Fruit fly (Drosophila melanogaster) whole organism, prepupa: ENCODE results near the gene CG2652.

Source experiments
- CG10669 ChIP-seq: fragments of 200-800 bp; sonication (Bioruptor generic); optimal IDR thresholded peaks from 3 replicates; lab custom pipeline; 2018; ENCODE audit warnings: missing biosample characterization, mild to moderate bottlenecking, missing genetic modification characterization, moderate library complexity
- CG11762 ChIP-seq: fragments of 200-800 bp; sonication (Bioruptor generic); optimal IDR thresholded peaks from 3 replicates; lab custom pipeline; 2016; ENCODE audit warnings: missing biosample characterization, missing genetic modification characterization; ENCODE audit not compliant: insufficient read depth
- CG11902 ChIP-seq: fragments of 200-800 bp; sonication (Bioruptor generic); optimal IDR thresholded peaks from 3 replicates; lab custom pipeline; 2016; ENCODE audit warnings: missing biosample characterization, missing genetic modification characterization
- CG3032 ChIP-seq: fragments of 200-800 bp; optimal IDR thresholded peaks from 2 replicates; lab custom pipeline; 2019; ENCODE audit warnings: missing biosample characterization, mild to moderate bottlenecking, missing genetic modification characterization, moderate library complexity
- CG31627 ChIP-seq: fragments of 200-800 bp; sonication (Bioruptor generic); optimal IDR thresholded peaks from 3 replicates; lab custom pipeline; 2016; ENCODE audit warnings: missing biosample characterization, missing genetic modification characterization
- CG32006 ChIP-seq: fragments of 200-800 bp; sonication (Bioruptor generic); optimal IDR thresholded peaks from 3 replicates; lab custom pipeline; 2017; ENCODE audit warnings: missing biosample characterization, mild to moderate bottlenecking, missing genetic modification characterization
- CG34406 ChIP-seq: fragments of 200-800 bp; sonication (Bioruptor generic); optimal IDR thresholded peaks from 3 replicates; lab custom pipeline; 2016; ENCODE audit warnings: missing biosample characterization, missing genetic modification characterization
- CG4318 ChIP-seq: fragments of 200-800 bp; sonication (Bioruptor generic); optimal IDR thresholded peaks from 3 replicates; lab custom pipeline; 2017; ENCODE audit warnings: missing biosample characterization, mild to moderate bottlenecking, missing genetic modification characterization
- CG6163 ChIP-seq: fragments of 200-800 bp; sonication (Bioruptor generic); IDR thresholded peaks from 3 replicates; pipeline ENCODE4 v1.3.6; 2022; ENCODE audit warnings: missing biosample characterization, missing genetic modification characterization
- CG6276 ChIP-seq: fragments of 200-800 bp; sonication (Bioruptor generic); optimal IDR thresholded peaks from 2 replicates; lab custom pipeline; 2017; ENCODE audit warnings: missing biosample characterization, mild to moderate bottlenecking, missing genetic modification characterization
- CG6792 ChIP-seq: fragments of 200-800 bp; sonication (Bioruptor generic); optimal IDR thresholded peaks from 3 replicates; lab custom pipeline; 2016; ENCODE audit warnings: missing biosample characterization, missing genetic modification characterization
- CG6808 ChIP-seq: fragments of 200-800 bp; sonication (Bioruptor generic); optimal IDR thresholded peaks from 3 replicates; lab custom pipeline; 2017; ENCODE audit warnings: missing biosample characterization, missing genetic modification characterization, mild to moderate bottlenecking, moderate library complexity, missing genetic modification reagents
- CG6854 ChIP-seq: fragments of 200-800 bp; sonication (Bioruptor generic); optimal IDR thresholded peaks from 2 replicates; lab custom pipeline; 2017; ENCODE audit warnings: missing biosample characterization, mild to moderate bottlenecking, missing genetic modification characterization
- CG7368 ChIP-seq: fragments of 200-800 bp; sonication (Bioruptor generic); optimal IDR thresholded peaks from 3 replicates; lab custom pipeline; 2016; ENCODE audit warnings: missing biosample characterization, missing genetic modification characterization
- CG8119 ChIP-seq: fragments of 200-800 bp; sonication (Bioruptor generic); IDR thresholded peaks from 3 replicates; pipeline ENCODE4 v1.3.6; 2022; ENCODE audit warnings: missing biosample characterization, missing genetic modification characterization
- CG8319 ChIP-seq: fragments of 200-800 bp; sonication (Bioruptor generic); optimal IDR thresholded peaks from 3 replicates; lab custom pipeline; 2016; ENCODE audit warnings: missing biosample characterization, missing genetic modification characterization
- CG9139 ChIP-seq: fragments of 200-800 bp; sonication (Bioruptor generic); optimal IDR thresholded peaks from 3 replicates; lab custom pipeline; 2017; ENCODE audit warnings: missing biosample characterization, mild to moderate bottlenecking, missing genetic modification characterization
- Eip75B ChIP-seq: fragments of 200-800 bp; sonication (Bioruptor generic); optimal IDR thresholded peaks from 3 replicates; lab custom pipeline; 2016; ENCODE audit warnings: missing biosample characterization, missing genetic modification characterization
- Eip78C ChIP-seq: fragments of 200-800 bp; sonication (Bioruptor generic); peaks from one replicate; lab custom pipeline; 2016; ENCODE audit warnings: missing biosample characterization, missing genetic modification characterization
- Eip93F ChIP-seq: fragments of 200-800 bp; sonication (Bioruptor generic); optimal IDR thresholded peaks from 2 replicates; lab custom pipeline; 2016; ENCODE audit warnings: missing biosample characterization, mild to moderate bottlenecking, missing genetic modification characterization
- Gug ChIP-seq: fragments of 200-800 bp; sonication (Bioruptor generic); IDR thresholded peaks from 2 replicates; pipeline ENCODE4 v1.3.6; 2022; ENCODE audit warnings: missing biosample characterization, missing genetic modification characterization
- Hr38 ChIP-seq: sonication (Bioruptor generic); optimal IDR thresholded peaks from 2 replicates; lab custom pipeline; 2016; ENCODE audit warnings: missing biosample characterization, missing genetic modification characterization
- Hr4 ChIP-seq: fragments of 200-800 bp; sonication (Bioruptor generic); optimal IDR thresholded peaks from 3 replicates; lab custom pipeline; 2016; ENCODE audit warnings: missing biosample characterization, missing genetic modification characterization
- Met ChIP-seq: fragments of 200-800 bp; sonication (Bioruptor generic); optimal IDR thresholded peaks from 3 replicates; lab custom pipeline; 2016; ENCODE audit warnings: missing biosample characterization, missing genetic modification characterization
- Smox ChIP-seq: fragments of 200-800 bp; sonication (Bioruptor generic); optimal IDR thresholded peaks from 3 replicates; lab custom pipeline; 2016; ENCODE audit warnings: missing biosample characterization, missing genetic modification characterization
- Sox102F ChIP-seq: fragments of 200-800 bp; sonication (Bioruptor generic); optimal IDR thresholded peaks from 2 replicates; lab custom pipeline; 2016; ENCODE audit warnings: missing biosample characterization, mild to moderate bottlenecking, missing genetic modification characterization
- Sox14 ChIP-seq: fragments of 200-800 bp; sonication (Bioruptor generic); optimal IDR thresholded peaks from 3 replicates; lab custom pipeline; 2016; ENCODE audit warnings: missing biosample characterization, missing genetic modification characterization
- achi ChIP-seq: fragments of 200-800 bp; sonication (Bioruptor generic); optimal IDR thresholded peaks from 3 replicates; lab custom pipeline; 2016; ENCODE audit warnings: missing biosample characterization, missing genetic modification characterization
- acj6 ChIP-seq: fragments of 200-800 bp; sonication (Bioruptor generic); optimal IDR thresholded peaks from 3 replicates; lab custom pipeline; 2016; ENCODE audit warnings: missing biosample characterization, missing genetic modification characterization
- cyc ChIP-seq: fragments of 200-800 bp; sonication (Bioruptor generic); optimal IDR thresholded peaks from 3 replicates; lab custom pipeline; 2016; ENCODE audit warnings: missing biosample characterization, missing genetic modification characterization
- dac ChIP-seq: fragments of 200-800 bp; sonication (Bioruptor generic); optimal IDR thresholded peaks from 2 replicates; lab custom pipeline; 2017; ENCODE audit warnings: missing biosample characterization, mild to moderate bottlenecking, missing genetic modification characterization
- dsx ChIP-seq: fragments of 200-800 bp; optimal IDR thresholded peaks from 3 replicates; lab custom pipeline; 2019; ENCODE audit warnings: missing biosample characterization, mild to moderate bottlenecking, missing genetic modification characterization, moderate library complexity; ENCODE audit not compliant: poor library complexity, severe bottlenecking
- eg ChIP-seq: fragments of 200-800 bp; sonication (Bioruptor generic); IDR thresholded peaks from 3 replicates; pipeline ENCODE4 v1.3.6; 2022; ENCODE audit warnings: missing biosample characterization, missing genetic modification characterization
- fd85E ChIP-seq: fragments of 200-800 bp; sonication (Bioruptor generic); optimal IDR thresholded peaks from 3 replicates; lab custom pipeline; 2016; ENCODE audit warnings: missing biosample characterization, missing genetic modification characterization
- fkh ChIP-seq: fragments of 200-800 bp; sonication (Bioruptor generic); optimal IDR thresholded peaks from 3 replicates; lab custom pipeline; 2017; ENCODE audit warnings: missing biosample characterization, mild to moderate bottlenecking, missing genetic modification characterization, moderate library complexity
- lz ChIP-seq: fragments of 200-800 bp; sonication (Bioruptor generic); optimal IDR thresholded peaks from 3 replicates; lab custom pipeline; 2016; ENCODE audit warnings: missing biosample characterization, missing genetic modification characterization
- pdm3 ChIP-seq: fragments of 200-800 bp; sonication (Bioruptor generic); optimal IDR thresholded peaks from 3 replicates; lab custom pipeline; 2016; ENCODE audit warnings: missing biosample characterization, missing genetic modification characterization
- spab ChIP-seq: fragments of 200-800 bp; sonication (Bioruptor generic); optimal IDR thresholded peaks from 2 replicates; lab custom pipeline; 2017; ENCODE audit warnings: missing biosample characterization, mild to moderate bottlenecking, missing genetic modification characterization, missing genetic modification reagents
- ss ChIP-seq, 2 experiments: fragments of 200-800 bp; sonication (Bioruptor generic); optimal IDR thresholded peaks; 2 replicates in 1 of 2; 3 replicates in 1 of 2; lab custom pipeline; 2017 to 2018; ENCODE audit warnings: mild to moderate bottlenecking in 2 of 2, missing biosample characterization in 2 of 2, missing genetic modification characterization in 2 of 2, moderate library complexity in 1 of 2
- topi ChIP-seq: fragments of 200-800 bp; sonication (Bioruptor generic); optimal IDR thresholded peaks from 3 replicates; lab custom pipeline; 2016; ENCODE audit warnings: missing biosample characterization, missing genetic modification characterization
- vri ChIP-seq: fragments of 200-800 bp; sonication (Bioruptor generic); optimal IDR thresholded peaks from 3 replicates; lab custom pipeline; 2016; ENCODE audit warnings: missing biosample characterization, mild to moderate bottlenecking, missing genetic modification characterization

The CG2652 gene

DNA sequence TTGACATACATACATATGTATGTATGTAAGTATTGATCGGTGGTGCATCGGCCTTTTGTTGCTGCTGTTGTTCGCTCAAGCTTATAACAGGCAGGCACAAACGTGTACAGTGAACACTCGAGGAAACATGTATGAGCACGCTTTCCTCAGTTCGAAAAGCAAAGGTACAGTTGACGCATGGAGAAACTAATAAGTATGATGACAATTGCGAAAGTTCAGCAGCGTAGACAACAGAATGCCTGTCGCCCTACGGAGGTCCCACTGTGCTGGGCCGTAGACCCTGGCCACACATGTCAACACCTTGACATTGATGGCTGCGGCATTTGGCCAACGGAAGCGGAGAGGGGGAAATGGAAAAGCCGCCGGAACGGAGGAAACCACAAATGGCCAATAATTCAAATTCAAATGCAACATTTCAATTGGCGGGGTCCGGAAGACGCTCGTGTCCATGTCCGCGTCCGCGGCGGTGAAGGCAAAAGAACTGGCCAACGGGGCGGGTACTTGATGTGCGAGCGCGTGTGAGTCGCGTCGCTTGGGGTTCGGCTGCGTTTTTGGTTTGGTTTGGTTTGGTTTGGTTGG is 25.5 kb upstream of the CG2652 start, which contains the start of gene CG2681 (continued):
- TF ChIP-seq Sox102F (GFP tag; lab: Kevin White, UChicago) (no peak), CG31627 (peak; percentile 22), CG32006 (no peak), dsx (GFP tag; lab: Kevin White, UChicago) (no peak), CG4318 (GFP tag; lab: Kevin White, UChicago) (no peak), fkh (GFP tag; lab: Kevin White, UChicago) (no peak), CG11902 (GFP tag; lab: Kevin White, UChicago) (no peak), CG34406 (GFP tag; lab: Kevin White, UChicago) (no peak)

DNA sequence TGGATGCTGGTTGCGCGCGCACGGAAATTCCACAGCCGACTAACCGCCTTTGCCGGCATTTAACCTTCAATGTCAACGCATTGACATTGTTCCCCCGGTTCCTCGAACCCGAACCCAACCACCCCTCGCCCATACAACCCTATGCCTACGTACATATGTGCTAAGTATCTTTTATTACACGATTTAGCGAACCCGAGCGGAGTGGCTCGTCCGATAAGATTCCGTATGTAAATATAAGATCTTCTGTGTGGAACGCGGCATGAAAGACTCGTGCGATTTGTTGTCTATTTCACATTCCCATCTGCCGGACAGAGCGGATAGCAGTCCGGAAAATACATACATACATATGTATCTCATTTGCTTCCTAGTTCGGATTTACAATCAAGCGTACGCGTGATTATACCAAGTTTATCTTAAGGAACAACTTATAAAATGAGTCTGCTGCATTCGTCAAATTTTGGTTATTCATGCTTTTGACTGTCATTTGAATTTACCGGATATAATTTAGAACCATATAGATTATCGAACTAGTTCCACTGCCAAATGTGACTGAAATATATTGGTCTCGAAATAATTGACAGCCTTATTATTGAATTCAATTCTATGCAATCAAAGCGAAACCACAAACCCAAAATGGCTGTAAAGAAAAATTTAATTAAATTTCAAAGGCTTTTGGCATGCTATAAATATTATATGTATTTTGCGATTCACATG is 24.8 kb upstream of the CG2652 start, which contains the start of gene CG2680:
Gene CG2680 (minus strand): TSS at position 51 of the 714 bp plus-strand sequence.
- TF ChIP-seq achi (GFP tag; lab: Kevin White, UChicago) (peak; percentile 9), Eip75B (GFP tag; lab: Kevin White, UChicago) (no peak), Sox14 (GFP tag; lab: Kevin White, UChicago) (no peak), CG6792 (no peak), fkh (GFP tag; lab: Kevin White, UChicago) (peak; percentile 39), vri (no peak)

DNA sequence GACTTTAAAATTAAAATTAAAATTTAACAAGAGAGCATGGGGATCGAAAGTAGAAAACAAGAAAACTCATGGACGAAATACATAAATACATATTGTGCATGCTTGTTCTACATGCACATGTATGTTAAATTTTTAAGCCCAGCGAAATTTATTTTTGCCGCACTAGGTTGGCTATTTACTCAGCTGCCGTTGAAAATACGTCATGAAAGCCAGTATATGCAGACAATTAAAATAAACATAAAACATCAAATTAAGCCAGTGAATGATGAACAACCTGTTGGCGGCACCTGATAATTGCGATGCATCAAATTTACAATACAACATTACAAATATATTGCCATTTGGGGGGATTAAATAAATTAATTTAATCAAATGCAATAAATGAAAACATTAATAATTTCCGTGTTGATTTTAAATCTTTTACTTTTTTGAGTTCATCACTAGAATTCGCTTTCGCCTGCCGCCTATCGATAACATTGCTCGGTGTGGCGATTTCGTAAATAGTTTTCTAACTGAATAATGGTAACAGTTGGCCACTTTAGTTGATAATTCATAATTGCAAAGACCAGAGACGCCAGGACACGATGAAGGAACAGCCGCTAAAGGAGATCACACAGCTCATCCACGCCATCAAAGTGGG is 21.5 kb upstream of the CG2652 start, which contains the start of gene eIF2Bbeta:
Gene eIF2Bbeta (plus strand): TSS at position 438 of the 640 bp plus-strand sequence.
- TF ChIP-seq CG6792 (no peak), CG31627 (peak; percentile 1), acj6 (no peak)

DNA sequence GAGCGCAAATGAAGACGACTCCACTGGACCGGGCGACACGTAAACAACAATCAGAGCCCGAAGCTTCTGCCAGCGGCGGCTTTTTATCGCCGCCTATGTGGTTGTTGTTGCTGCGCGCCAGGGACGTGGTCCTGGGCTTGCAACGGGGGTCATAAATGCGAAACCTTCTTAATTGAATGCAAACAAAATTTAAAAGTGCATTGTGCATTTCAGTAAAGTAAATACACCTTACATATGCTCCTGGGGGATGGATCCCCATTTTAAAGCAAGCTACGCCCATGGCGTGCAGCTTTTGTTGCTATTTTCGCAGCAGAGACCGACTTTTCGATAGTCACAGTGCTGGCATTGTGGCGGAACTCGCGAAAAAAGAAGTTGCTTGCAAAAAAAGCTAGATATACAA is 21.0 kb upstream of the CG2652 start, which contains the start of gene Ugalt:
Gene Ugalt (minus strand): TSS at position 160 of the 400 bp plus-strand sequence.
- TF ChIP-seq Eip93F (GFP tag; lab: Kevin White, UChicago) (peak; percentile 100), Hr38 (GFP tag; lab: Kevin White, UChicago) (peak; percentile 100), eg (GFP tag; lab: Robert Waterston, UW) (peak; percentile 100), cyc (peak; percentile 100), CG11902 (GFP tag; lab: Kevin White, UChicago) (peak; percentile 100), Hr4 (GFP tag; lab: Kevin White, UChicago) (peak; percentile 100), Met (GFP tag; lab: Kevin White, UChicago) (peak; percentile 100), CG7368 (GFP tag; lab: Kevin White, UChicago) (peak; percentile 100), pdm3 (GFP tag; lab: Kevin White, UChicago) (peak; percentile 100), lz (peak; percentile 100), spab (GFP tag; lab: Kevin White, UChicago) (peak; percentile 100), achi (GFP tag; lab: Kevin White, UChicago) (peak; percentile 100), fd85E (GFP tag; lab: Kevin White, UChicago) (peak; percentile 99), CG3032 (tag; lab: Kevin White, UChicago) (peak; percentile 100), CG6163 (GFP tag; lab: Robert Waterston, UW) (peak; percentile 100), CG34406 (GFP tag; lab: Kevin White, UChicago) (peak; percentile 100), Smox (GFP tag; lab: Kevin White, UChicago) (peak; percentile 100), CG9139 (GFP tag; lab: Kevin White, UChicago) (peak; percentile 100), Gug (peak; percentile 100), CG6792 (peak; percentile 100), CG8119 (GFP tag; lab: Robert Waterston, UW) (peak; percentile 100), CG8319 (GFP tag; lab: Kevin White, UChicago) (peak; percentile 100), CG10669 (GFP tag; lab: Kevin White, UChicago) (peak; percentile 100), Sox14 (GFP tag; lab: Kevin White, UChicago) (peak; percentile 100), CG6854 (GFP tag; lab: Kevin White, UChicago) (peak; percentile 100), dac (GFP tag; lab: Kevin White, UChicago) (peak; percentile 100), CG11762 (GFP tag; lab: Kevin White, UChicago) (peak; percentile 100), Eip75B (GFP tag; lab: Kevin White, UChicago) (peak; percentile 100), CG6808 (peak; percentile 100), Eip78C (peak; percentile 100), CG6276 (GFP tag; lab: Kevin White, UChicago) (peak; percentile 100), CG31627 (peak; percentile 100), topi (peak; percentile 100), ss (GFP tag; optimal IDR thresholded peaks at IDR 0.05; lab: Kevin White, UChicago) (peak; percentile 100)
